Fruit fly (Drosophila melanogaster): ENCODE measurements around the gene loj.

loj gene

DNA sequence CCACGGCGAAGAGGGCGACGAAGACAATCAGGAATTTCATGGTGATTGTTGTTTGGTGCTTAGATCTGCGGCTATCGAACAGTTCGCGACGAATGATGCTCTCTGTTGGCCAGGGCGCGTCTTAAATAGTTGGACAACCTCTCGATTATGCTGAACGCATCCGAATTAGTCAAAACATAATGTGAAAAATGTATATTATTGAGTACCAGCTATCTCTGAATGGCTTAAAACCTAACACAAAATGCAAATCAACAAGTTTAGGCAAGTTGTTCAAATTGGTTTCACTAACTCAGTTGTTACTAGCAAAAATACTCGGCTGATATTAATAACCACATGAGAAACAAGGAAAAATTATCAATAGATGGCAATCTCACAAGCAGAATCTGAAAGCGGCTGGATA, 40.4 kb downstream of the loj start, which contains the start of gene Lcp65Ag1:
Gene Lcp65Ag1 (minus strand): TSS at position 101 of the 400 bp plus-strand sequence.
- TF ChIP-seq EcR (GFP tag; optimal IDR thresholded peaks at IDR 0.05) (no peak), Dll (optimal IDR thresholded peaks at IDR 0.05) (no peak), pan (optimal IDR thresholded peaks at IDR 0.05) (no peak), psq (optimal IDR thresholded peaks at IDR 0.05) (no peak), usp (GFP tag; optimal IDR thresholded peaks at IDR 0.05) (no peak), CG8478 (optimal IDR thresholded peaks at IDR 0.05) (no peak)

DNA sequence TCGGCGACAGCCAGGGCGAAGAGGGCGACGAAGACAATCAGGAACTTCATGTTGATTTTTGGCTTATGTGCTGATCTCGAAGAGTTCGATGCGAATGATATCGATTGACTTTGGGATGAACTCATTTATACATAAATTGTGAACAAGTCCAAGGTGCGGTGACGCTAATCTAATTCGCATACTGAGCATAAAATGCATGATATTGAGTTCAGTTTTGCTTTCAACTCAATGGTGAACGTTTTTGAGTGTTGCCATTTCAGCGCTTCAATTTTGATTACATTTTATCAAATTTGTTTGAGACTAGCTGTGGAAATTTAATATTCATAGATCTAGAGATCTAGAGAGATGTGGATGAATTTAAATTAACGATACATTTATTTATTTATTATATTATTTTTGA, 41.9 kb downstream of the loj start, which contains the start of gene Lcp65Af:
Gene Lcp65Af (minus strand): TSS at position 101 of the 400 bp plus-strand sequence.
- no peak for TF ChIP-seq Dll (optimal IDR thresholded peaks at IDR 0.05)
- TF ChIP-seq psq (optimal IDR thresholded peaks at IDR 0.05) = no peak
- TF ChIP-seq pan (optimal IDR thresholded peaks at IDR 0.05) = no peak
- TF ChIP-seq usp (GFP tag; optimal IDR thresholded peaks at IDR 0.05) = no peak

dm6 chr3L:6138018-6138417, 43.2 kb downstream of the loj start, which contains the start of gene Lcp65Ae:
Gene Lcp65Ae, minus strand, starts transcription at chr3L:6138118.
- TF ChIP-seq usp (GFP tag; optimal IDR thresholded peaks at IDR 0.05) = no peak
- TF ChIP-seq psq (optimal IDR thresholded peaks at IDR 0.05) = no peak
- no peak for TF ChIP-seq pan (optimal IDR thresholded peaks at IDR 0.05)
- TF ChIP-seq EcR (GFP tag; optimal IDR thresholded peaks at IDR 0.05) = no peak
- no peak for TF ChIP-seq CG8478 (optimal IDR thresholded peaks at IDR 0.05)
- TF ChIP-seq Dll (optimal IDR thresholded peaks at IDR 0.05) = no peak

DNA sequence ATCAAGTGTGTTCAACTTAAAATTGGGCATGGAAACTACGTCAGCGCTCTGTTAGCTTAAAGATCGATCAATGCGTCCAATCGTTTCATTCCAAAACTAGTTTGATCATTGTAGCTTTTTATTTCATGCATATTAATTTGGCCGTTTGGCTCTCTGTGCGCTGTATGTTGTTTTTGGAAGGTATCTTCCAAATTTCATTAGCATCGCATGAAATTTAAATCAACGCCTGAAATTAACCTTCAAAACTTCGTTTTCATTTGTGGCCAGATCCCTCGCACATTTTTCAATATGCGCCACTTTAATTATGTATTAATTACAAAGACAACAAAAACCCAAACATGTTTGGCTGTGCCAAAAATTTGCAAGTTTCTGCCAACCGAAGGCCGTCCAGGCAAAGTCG, 43.8 kb downstream of the loj start:
- no peak for TF ChIP-seq usp (GFP tag; optimal IDR thresholded peaks at IDR 0.05)
- TF ChIP-seq pan (optimal IDR thresholded peaks at IDR 0.05) = no peak
- no peak for TF ChIP-seq Dll (optimal IDR thresholded peaks at IDR 0.05)
- no peak for TF ChIP-seq CG8478 (optimal IDR thresholded peaks at IDR 0.05)
- TF ChIP-seq EcR (GFP tag; optimal IDR thresholded peaks at IDR 0.05) = no peak
- TF ChIP-seq psq (optimal IDR thresholded peaks at IDR 0.05) = no peak

dm6 chr3L:6139924-6140574, 45.3 kb downstream of the loj start, which contains the start of gene Cpr65Av:
Gene Cpr65Av, minus strand, starts transcription at chr3L:6139974.
- TF ChIP-seq CG8478 (optimal IDR thresholded peaks at IDR 0.05) (no peak), psq (optimal IDR thresholded peaks at IDR 0.05) (no peak), pan (optimal IDR thresholded peaks at IDR 0.05) (no peak), EcR (GFP tag; optimal IDR thresholded peaks at IDR 0.05) (no peak), Dll (optimal IDR thresholded peaks at IDR 0.05) (no peak), usp (GFP tag; optimal IDR thresholded peaks at IDR 0.05) (no peak)

DNA sequence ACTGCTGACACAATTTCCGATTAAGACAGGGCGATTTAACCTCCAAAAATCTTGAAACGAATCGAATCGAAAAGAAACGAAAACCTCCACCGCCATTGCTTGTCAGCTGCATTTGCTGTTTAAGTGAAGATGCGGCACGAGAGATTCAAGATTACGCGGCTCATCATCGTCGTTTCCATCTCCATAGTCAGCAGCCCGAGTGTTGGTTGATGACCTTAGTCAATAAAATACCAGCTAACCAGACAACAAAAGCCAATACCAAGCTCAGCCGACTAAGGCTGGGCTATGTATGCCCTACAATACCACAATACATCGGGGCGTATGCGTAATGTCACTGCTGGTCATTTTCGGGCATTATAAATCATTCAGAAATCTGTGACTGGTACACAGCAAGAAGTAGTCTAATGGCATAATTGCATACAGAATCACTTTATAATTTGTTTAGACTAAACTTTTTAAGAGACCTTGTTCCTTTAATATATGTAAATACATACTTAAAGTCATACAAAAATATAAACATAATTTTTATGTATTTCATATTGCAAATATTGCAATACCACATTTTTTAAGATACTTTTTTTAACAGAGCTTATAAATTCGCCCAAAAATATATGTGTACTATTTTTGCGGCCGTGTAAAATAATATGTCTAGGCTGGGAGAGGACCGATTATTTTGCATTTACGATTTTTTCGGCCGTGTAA, 46.1 kb downstream of the loj start:
- TF ChIP-seq Dll (optimal IDR thresholded peaks at IDR 0.05) (no peak), psq (optimal IDR thresholded peaks at IDR 0.05) (no peak), pan (optimal IDR thresholded peaks at IDR 0.05) (no peak), CG8478 (optimal IDR thresholded peaks at IDR 0.05) (no peak), EcR (GFP tag; optimal IDR thresholded peaks at IDR 0.05) (no peak), usp (GFP tag; optimal IDR thresholded peaks at IDR 0.05) (no peak)

dm6 chr3L:6141538-6141937, 46.8 kb downstream of the loj start:
- TF ChIP-seq psq (optimal IDR thresholded peaks at IDR 0.05) (no peak), CG8478 (optimal IDR thresholded peaks at IDR 0.05) (no peak), usp (GFP tag; optimal IDR thresholded peaks at IDR 0.05) (no peak), Dll (optimal IDR thresholded peaks at IDR 0.05) (no peak), pan (optimal IDR thresholded peaks at IDR 0.05) (no peak), EcR (GFP tag; optimal IDR thresholded peaks at IDR 0.05) (no peak)

dm6 chr3L:6142313-6142712, 47.5 kb downstream of the loj start, which contains the start of gene Cpr65Aw:
Gene Cpr65Aw, minus strand, starts transcription at chr3L:6142413.
- no peak for TF ChIP-seq EcR (GFP tag; optimal IDR thresholded peaks at IDR 0.05)
- TF ChIP-seq usp (GFP tag; optimal IDR thresholded peaks at IDR 0.05) = no peak
- TF ChIP-seq pan (optimal IDR thresholded peaks at IDR 0.05) = no peak
- TF ChIP-seq CG8478 (optimal IDR thresholded peaks at IDR 0.05) = no peak
- TF ChIP-seq Dll (optimal IDR thresholded peaks at IDR 0.05) = no peak
- no peak for TF ChIP-seq psq (optimal IDR thresholded peaks at IDR 0.05)

DNA sequence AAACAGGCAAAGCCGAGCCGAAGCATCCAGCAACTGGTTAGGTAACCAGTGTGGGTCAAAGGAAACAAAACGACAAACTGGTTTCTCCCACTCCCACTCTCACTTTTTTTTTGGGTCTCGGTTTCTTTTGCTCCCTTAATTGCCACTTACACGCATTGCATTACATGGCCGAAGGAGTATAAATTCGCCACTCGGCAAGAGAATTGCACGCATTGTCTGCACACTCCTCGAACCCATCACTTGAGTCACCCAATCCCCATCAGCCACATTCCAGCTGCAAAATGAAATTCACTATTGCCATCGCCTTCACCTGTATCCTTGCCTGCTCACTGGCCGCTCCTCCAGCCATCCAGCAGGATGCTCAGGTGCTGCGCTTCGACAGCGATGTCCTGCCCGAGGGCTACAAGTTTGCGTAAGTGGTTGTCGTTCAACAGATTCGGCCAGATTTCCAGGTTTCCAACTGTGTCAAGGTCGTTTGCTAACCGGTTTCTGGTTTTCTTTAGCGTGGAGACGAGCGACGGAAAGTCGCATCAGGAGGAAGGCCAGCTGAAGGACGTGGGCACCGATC, 48.5 kb downstream of the loj start, which contains the start of gene Lcp65Ad:
Gene Lcp65Ad (plus strand): TSS at position 208 of the 568 bp plus-strand sequence.
- TF ChIP-seq CG8478 (optimal IDR thresholded peaks at IDR 0.05) (no peak), Dll (optimal IDR thresholded peaks at IDR 0.05) (peak; percentile 37)

dm6 chr3L:6144769-6145220, 50.0 kb downstream of the loj start, which contains the start of gene Lcp65Ac:
Gene Lcp65Ac, plus strand, starts transcription at chr3L:6144819.
- TF ChIP-seq usp (GFP tag; optimal IDR thresholded peaks at IDR 0.05) = no peak
- TF ChIP-seq psq (optimal IDR thresholded peaks at IDR 0.05) = no peak
- TF ChIP-seq CG8478 (optimal IDR thresholded peaks at IDR 0.05) = no peak
- TF ChIP-seq pan (optimal IDR thresholded peaks at IDR 0.05) = no peak
- no peak for TF ChIP-seq Dll (optimal IDR thresholded peaks at IDR 0.05)
- no peak for TF ChIP-seq EcR (GFP tag; optimal IDR thresholded peaks at IDR 0.05)
